Fruit fly (Drosophila melanogaster): Measurements from ENCODE around the gene Ucp4C.

DNA sequence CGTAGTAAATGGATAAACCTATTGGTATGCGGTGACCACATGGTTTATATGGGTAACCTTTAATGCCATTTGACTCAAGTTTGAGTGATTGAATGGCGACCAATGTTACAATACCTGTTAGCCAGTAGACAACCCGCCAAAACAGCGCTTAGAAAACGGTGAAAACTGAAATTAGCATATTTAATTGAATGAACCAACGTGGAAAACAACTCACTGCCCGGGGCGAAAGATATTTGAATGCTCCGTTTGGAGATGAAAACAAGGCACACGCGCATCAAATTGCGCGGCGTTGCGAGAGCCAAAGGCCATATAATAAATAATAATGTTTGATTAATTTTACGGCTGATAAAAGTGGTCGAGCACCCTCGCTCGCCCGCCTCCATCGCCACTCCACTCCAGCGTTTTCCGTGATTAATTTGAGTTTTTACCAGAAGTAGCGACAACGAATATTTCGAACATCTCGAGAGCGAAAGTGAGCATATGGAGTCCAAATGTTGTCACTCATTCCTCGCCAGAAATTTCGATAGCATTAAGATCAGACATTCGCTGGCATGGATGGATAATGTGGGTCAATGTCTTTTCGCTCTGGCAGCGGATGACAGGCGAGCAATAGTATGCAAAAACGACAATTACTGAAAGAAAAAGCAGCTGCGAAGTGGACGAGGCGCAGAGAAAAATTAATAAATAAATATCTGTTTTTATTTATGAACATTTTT lies 2.9 kb downstream of the Ucp4C start:
- no peak for TF ChIP-seq bab1 (GFP tag; optimal IDR thresholded peaks at IDR 0.05)
- TF ChIP-seq CG7045 (GFP tag; optimal IDR thresholded peaks at IDR 0.05), result no peak
- TF ChIP-seq Hr96 (GFP tag; optimal IDR thresholded peaks at IDR 0.05), result no peak
- TF ChIP-seq ovo (GFP tag; optimal IDR thresholded peaks at IDR 0.05), result no peak
- no peak for TF ChIP-seq Mnt (GFP tag; optimal IDR thresholded peaks at IDR 0.05)
- TF ChIP-seq tj (GFP tag; optimal IDR thresholded peaks at IDR 0.05), result no peak
- no peak for TF ChIP-seq CG1620 (GFP tag; optimal IDR thresholded peaks at IDR 0.05)
- no peak for TF ChIP-seq Clk (GFP tag; optimal IDR thresholded peaks at IDR 0.05)
- TF ChIP-seq CG12768 (GFP tag; optimal IDR thresholded peaks at IDR 0.05), result no peak
- no peak for TF ChIP-seq pad (GFP tag; optimal IDR thresholded peaks at IDR 0.05)
- TF ChIP-seq CG7101 (tag; optimal IDR thresholded peaks at IDR 0.05), result no peak
- TF ChIP-seq toe (GFP tag; optimal IDR thresholded peaks at IDR 0.05), result no peak
- no peak for TF ChIP-seq Crg-1 (GFP tag; optimal IDR thresholded peaks at IDR 0.05)
- no peak for TF ChIP-seq kay (GFP tag; ENCODE audit: borderline replicate concordance)
